Fruit fly (Drosophila melanogaster): ENCODE data around the gene CG10657.

dm6 chr3L:12496428-12497344 lies at the start of gene CG10657:
- TF ChIP-seq Pif1A (GFP tag; optimal IDR thresholded peaks at IDR 0.05) (no peak), Pif1B (GFP tag; optimal IDR thresholded peaks at IDR 0.05) (no peak), CG4496 (GFP tag; IDR thresholded peaks at IDR 0.05) (0 out of 3 replicates have a peak, but pooled peaks have one; percentile 32), CG34367 (tag; optimal IDR thresholded peaks at IDR 0.05) (no peak), Snoo (tag; optimal IDR thresholded peaks at IDR 0.05) (no peak), CG10348 (GFP tag; IDR thresholded peaks at IDR 0.05) (no peak), fd96Ca (GFP tag; IDR thresholded peaks at IDR 0.05) (0 out of 3 replicates have a peak, but pooled peaks have one; percentile 15), CG32121 (GFP tag; IDR thresholded peaks at IDR 0.05) (peak; percentile 35; the same call in 1 of the 2 replicates), D1 (tag; optimal IDR thresholded peaks at IDR 0.05) (no peak), CG17806 (tag; optimal IDR thresholded peaks at IDR 0.05) (peak; percentile 6), Ets98B (GFP tag; IDR thresholded peaks at IDR 0.05) (no peak; the same call in 1 of the 2 replicates), gl (tag; optimal IDR thresholded peaks at IDR 0.05) (no peak)

All from whole organism, pupa.